Worm (Caenorhabditis elegans) whole organism, young adult: Measurements from ENCODE around the gene gldi-5.

Experiments used
- B0336.3 ChIP-seq: fragments of 200-800 bp; sonication (Bioruptor generic); IDR thresholded peaks from 2 replicates; pipeline ENCODE4 v1.3.6; 2022; ENCODE audit warnings: missing genetic modification characterization, missing compliant biosample characterization
- F37B4.10 ChIP-seq: fragments of 200-800 bp; sonication (Bioruptor generic); IDR thresholded peaks from 2 replicates; pipeline ENCODE4 v1.3.6; 2022; ENCODE audit warnings: missing genetic modification characterization, missing compliant biosample characterization
- Y53G8AR.9 ChIP-seq: fragments of 200-800 bp; sonication (Bioruptor generic); conservative IDR thresholded peaks from 2 replicates; pipeline ENCODE4 v1.3.6; 2022; ENCODE audit warnings: missing genetic modification reagents, missing genetic modification characterization, missing compliant biosample characterization
- ets-4 ChIP-seq: fragments of 200-800 bp; sonication (Bioruptor generic); optimal IDR thresholded peaks from 2 replicates; lab custom pipeline; 2018; ENCODE audit warnings: mild to moderate bottlenecking, missing genetic modification characterization, missing compliant biosample characterization
- unc-130 ChIP-seq: sonication (generic microtip); optimal IDR thresholded peaks from 2 replicates; lab custom pipeline; 2016; ENCODE audit warnings: missing genetic modification reagents, missing genetic modification characterization, missing compliant biosample characterization

- TF ChIP-seq B0336.3 (GFP tag; lab: Robert Waterston, UW) (no peak), unc-130 (GFP tag; lab: Kevin White, UChicago) (no peak), F37B4.10 (no peak), Y53G8AR.9 (no peak), ets-4 (GFP tag; lab: Kevin White, UChicago) (no peak)
Observed at ce11 chrIII:3765460-3765859, 39.2 kb upstream of the gldi-5 start, which contains the start of gene C44F1.1.
